Fruit fly (Drosophila melanogaster): ENCODE measurements around the gene robo2.
A peak's percentile ranks its signal among the peaks of the same experiment; 100 is the strongest.

robo2 gene

DNA sequence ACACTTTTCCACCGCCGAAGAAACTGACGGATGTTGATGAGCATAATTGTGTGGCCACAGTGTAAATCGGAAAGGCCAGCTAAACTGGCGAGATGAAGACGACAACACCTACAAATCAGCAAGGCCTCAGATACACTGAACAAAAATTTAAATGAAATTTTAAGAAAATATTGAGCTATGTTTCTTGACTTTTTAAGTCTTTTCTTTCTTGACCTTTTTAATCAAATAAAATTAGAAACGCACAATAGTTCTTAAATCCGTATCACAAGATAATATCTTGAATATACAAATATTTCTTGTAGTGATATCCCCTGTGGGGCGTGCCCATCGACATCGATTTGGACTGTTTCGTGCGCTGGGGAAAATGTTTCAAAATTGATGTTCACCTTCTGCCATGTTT, 8.0 kb upstream of the robo2 start, which contains the start of gene CG43401 (continued):
- TF ChIP-seq mirr (GFP tag; optimal IDR thresholded peaks at IDR 0.05) (no peak), her (GFP tag; optimal IDR thresholded peaks at IDR 0.05) (no peak), jumu (GFP tag; optimal IDR thresholded peaks at IDR 0.05) (no peak), B-H1 (GFP tag; IDR thresholded peaks at IDR 0.05) (peak; percentile 65), CG12236 (GFP tag; optimal IDR thresholded peaks at IDR 0.05) (no peak), CG10431 (GFP tag; optimal IDR thresholded peaks at IDR 0.05) (no peak), ttk (GFP tag; IDR thresholded peaks at IDR 0.05) (peak; percentile 71), CG18011 (GFP tag; optimal IDR thresholded peaks at IDR 0.05) (peak; percentile 24), PHDP (tag; optimal IDR thresholded peaks at IDR 0.05) (peak; percentile 77), CG8089 (GFP tag; optimal IDR thresholded peaks at IDR 0.05) (peak; percentile 56), shn (GFP tag; optimal IDR thresholded peaks at IDR 0.05) (no peak), CG11695 (GFP tag; IDR thresholded peaks at IDR 0.05) (peak; percentile 71; the same call in 2 of the 3 replicates), CG30431 (GFP tag; optimal IDR thresholded peaks at IDR 0.05) (no peak), pho (GFP tag; optimal IDR thresholded peaks at IDR 0.05) (no peak), vvl (GFP tag; IDR thresholded peaks at IDR 0.05) (peak; percentile 83), CG5953 (GFP tag; IDR thresholded peaks at IDR 0.05) (no peak), CG8359 (GFP tag; optimal IDR thresholded peaks at IDR 0.05; ENCODE audit: borderline replicate concordance) (no peak), dmrt11E (tag; optimal IDR thresholded peaks at IDR 0.05) (peak; percentile 26), Oaz (GFP tag; IDR thresholded peaks at IDR 0.05) (peak; percentile 48; the same call in 1 of the 2 replicates), Dfd (GFP tag; optimal IDR thresholded peaks at IDR 0.05) (no peak), Vsx1 (GFP tag; optimal IDR thresholded peaks at IDR 0.05) (no peak), gcm2 (GFP tag; optimal IDR thresholded peaks at IDR 0.05) (no peak), Dip2 (GFP tag; IDR thresholded peaks at IDR 0.05) (no peak), CG4282 (GFP tag; optimal IDR thresholded peaks at IDR 0.05) (no peak), CG11723 (GFP tag; optimal IDR thresholded peaks at IDR 0.05) (no peak), nerfin-1 (tag; optimal IDR thresholded peaks at IDR 0.05) (no peak), Tbp (GFP tag; optimal IDR thresholded peaks at IDR 0.05) (no peak), CG6689 (GFP tag; IDR thresholded peaks at IDR 0.05) (peak; percentile 70), CG10321 (GFP tag; IDR thresholded peaks at IDR 0.05) (peak; percentile 19; the same call in 1 of the 2 replicates), CG15269 (tag; optimal IDR thresholded peaks at IDR 0.05) (peak; percentile 76), pnt (GFP tag; optimal IDR thresholded peaks at IDR 0.05) (peak; percentile 1), CG6254 (GFP tag; optimal IDR thresholded peaks at IDR 0.05) (no peak), Hmr (GFP tag; optimal IDR thresholded peaks at IDR 0.05) (peak; percentile 28), lilli (GFP tag; optimal IDR thresholded peaks at IDR 0.05) (peak; percentile 23), Dp (GFP tag; optimal IDR thresholded peaks at IDR 0.05) (no peak), GATAe (GFP tag; conservative IDR thresholded peaks at IDR 0.05) (no peak), Blimp-1 (GFP tag; optimal IDR thresholded peaks at IDR 0.05) (peak; percentile 58), CoRest (tag; optimal IDR thresholded peaks at IDR 0.05) (peak; percentile 39), vnd (GFP tag; IDR thresholded peaks at IDR 0.05; ENCODE audit: partially characterized antibody) (no peak), CG8478 (optimal IDR thresholded peaks at IDR 0.05) (no peak), al (GFP tag; IDR thresholded peaks at IDR 0.05) (0 out of 2 replicates have a peak, but pooled peaks have one; percentile 23), Atf3 (GFP tag; optimal IDR thresholded peaks at IDR 0.05) (no peak), cwo (GFP tag; optimal IDR thresholded peaks at IDR 0.05) (no peak), Ravus (GFP tag; IDR thresholded peaks at IDR 0.05) (no peak; the same call in 1 of the 2 replicates), CG3163 (GFP tag; optimal IDR thresholded peaks at IDR 0.05) (no peak), CG14014 (GFP tag; IDR thresholded peaks at IDR 0.05) (peak; percentile 59; the same call in 1 of the 2 replicates), salm (tag; optimal IDR thresholded peaks at IDR 0.05) (peak; percentile 44), CG8281 (tag; optimal IDR thresholded peaks at IDR 0.05) (peak; percentile 0), CG12155 (GFP tag; optimal IDR thresholded peaks at IDR 0.05) (peak; percentile 44), dm (GFP tag; optimal IDR thresholded peaks at IDR 0.05) (no peak), CG17802 (tag; optimal IDR thresholded peaks at IDR 0.05) (peak; percentile 0), CG10959 (GFP tag; IDR thresholded peaks at IDR 0.05) (no peak)
